Worm (Caenorhabditis elegans) whole organism, L4 larva: Measurements from ENCODE around the gene sas-4.

Source experiments
- ceh-32 ChIP-seq: sonication (generic microtip); optimal IDR thresholded peaks from 2 replicates; lab custom pipeline; 2016; ENCODE audit warnings: mild to moderate bottlenecking, missing genetic modification characterization, missing compliant biosample characterization; ENCODE audit not compliant: poor library complexity
- ces-1 ChIP-seq: fragments of 150-350 bp; sonication (generic microtip); optimal IDR thresholded peaks from 4 replicates; lab custom pipeline; 2014; ENCODE audit warnings: missing biosample characterization, missing genetic modification reagents, missing genetic modification characterization
- nhr-237 ChIP-seq: sonication (generic microtip); optimal IDR thresholded peaks from 2 replicates; lab custom pipeline; 2017; ENCODE audit warnings: missing biosample characterization, missing genetic modification characterization
- rbr-2 ChIP-seq: sonication (generic microtip); optimal IDR thresholded peaks from 2 replicates; lab custom pipeline; 2016; ENCODE audit warnings: missing genotype, missing genetic modification characterization, missing compliant biosample characterization
- unc-39 ChIP-seq: sonication (generic microtip); optimal IDR thresholded peaks from 2 replicates; lab custom pipeline; 2017; ENCODE audit warnings: missing biosample characterization, missing genetic modification characterization

DNA sequence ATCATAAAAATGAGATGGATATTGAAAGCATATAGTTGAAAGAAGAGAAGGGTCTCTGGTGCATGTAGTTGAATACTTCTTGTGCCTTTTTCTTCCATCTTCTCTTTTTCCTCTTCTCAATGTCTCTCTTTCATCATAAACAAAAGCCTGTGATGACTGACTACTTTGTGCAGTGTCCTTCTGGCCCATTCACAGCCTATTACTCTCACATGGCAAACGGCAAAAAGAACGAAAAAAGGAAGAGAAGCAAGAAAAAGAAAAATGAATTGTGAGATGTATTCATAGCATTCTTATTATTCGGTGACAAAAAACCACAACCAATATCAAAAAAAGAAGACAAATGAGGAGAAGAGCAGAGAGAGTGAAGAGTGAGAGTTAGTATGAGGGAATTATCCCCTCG lies 2.8 kb upstream of the sas-4 start:
- TF ChIP-seq unc-39 (tag; lab: Kevin White, UChicago), result no peak
- TF ChIP-seq nhr-237 (tag; lab: Kevin White, UChicago), result no peak
- TF ChIP-seq rbr-2 (tag; lab: Kevin White, UChicago), result no peak
- no peak for TF ChIP-seq ces-1 (GFP tag; lab: Kevin White, UChicago)
- no peak for TF ChIP-seq ceh-32 (tag; lab: Kevin White, UChicago)
